Worm (Caenorhabditis elegans): ENCODE results near the gene F44E2.4.
A peak's percentile ranks its signal among the peaks of the same experiment; 100 is the strongest.

F44E2.4 gene

ce11 chrIII:8845114-8845513 is 6.9 kb upstream of the F44E2.4 start, which contains the start of gene F44E2.6:
F44E2.6 (minus strand) TSS chrIII:8845214.
- TF ChIP-seq ztf-26 (tag; optimal IDR thresholded peaks at IDR 0.05) (no peak), fkh-3 (tag; optimal IDR thresholded peaks at IDR 0.05) (no peak), F33H1.4 (GFP tag; IDR thresholded peaks at IDR 0.05) (no peak), D2030.7 (GFP tag; IDR thresholded peaks at IDR 0.05) (no peak), bed-2 (GFP tag; IDR thresholded peaks at IDR 0.05) (no peak), ceh-27 (GFP tag; optimal IDR thresholded peaks at IDR 0.05) (no peak)

- TF ChIP-seq ZK185.1 (tag; optimal IDR thresholded peaks at IDR 0.05; ENCODE audit: poor library complexity, severe bottlenecking) (no peak), snpc-1.3 (tag; optimal IDR thresholded peaks at IDR 0.05; ENCODE audit: insufficient read depth) (no peak), B0261.1 (tag; optimal IDR thresholded peaks at IDR 0.05) (no peak), madf-3 (GFP tag; IDR thresholded peaks at IDR 0.05) (no peak), aptf-2 (GFP tag; conservative IDR thresholded peaks at IDR 0.05) (no peak), hrde-1 (tag; optimal IDR thresholded peaks at IDR 0.05; ENCODE audit: borderline replicate concordance) (no peak), ets-4 (GFP tag; optimal IDR thresholded peaks at IDR 0.05) (no peak), lsl-1 (GFP tag; optimal IDR thresholded peaks at IDR 0.05) (no peak), hmg-1.2 (GFP tag; IDR thresholded peaks at IDR 0.05) (no peak), mxl-1 (tag; optimal IDR thresholded peaks at IDR 0.05) (no peak), dpl-1 (GFP tag; optimal IDR thresholded peaks at IDR 0.05) (no peak), ceh-91 (GFP tag; IDR thresholded peaks at IDR 0.05) (no peak), rpc-1 (optimal IDR thresholded peaks at IDR 0.05) (no peak), rpc-1 (tag; optimal IDR thresholded peaks at IDR 0.05) (no peak), cebp-1 (GFP tag; IDR thresholded peaks at IDR 0.05) (no peak), cebp-1 (tag; optimal IDR thresholded peaks at IDR 0.05) (no peak), mes-4 (tag; optimal IDR thresholded peaks at IDR 0.05) (no peak), B0336.3 (GFP tag; IDR thresholded peaks at IDR 0.05) (no peak)
Observed at ce11 chrIII:8844137-8844536, 5.9 kb upstream of the F44E2.4 start.

- no peak for TF ChIP-seq hsf-1 (GFP tag; IDR thresholded peaks at IDR 0.05)
- no peak for TF ChIP-seq nhr-90 (tag; optimal IDR thresholded peaks at IDR 0.05)
- TF ChIP-seq fkh-3 (tag; optimal IDR thresholded peaks at IDR 0.05): no peak
- no peak for TF ChIP-seq nhr-80 (tag; optimal IDR thresholded peaks at IDR 0.05)
Observed at ce11 chrIII:8839813-8840212, 1.6 kb upstream of the F44E2.4 start.

ce11 chrIII:8831059-8831750 is 7.0 kb downstream of the F44E2.4 start, which contains the start of gene F44E2.10:
F44E2.10 (minus strand) TSS chrIII:8831109.
- TF ChIP-seq Y79H2A.3 (GFP tag; conservative IDR thresholded peaks at IDR 0.05): no peak
- TF ChIP-seq F49E8.2 (tag; optimal IDR thresholded peaks at IDR 0.05; ENCODE audit: insufficient read depth): no peak
- TF ChIP-seq cebp-1 (GFP tag; IDR thresholded peaks at IDR 0.05): no peak
- no peak for TF ChIP-seq cebp-1 (tag; optimal IDR thresholded peaks at IDR 0.05)
- no peak for TF ChIP-seq Y53F4B.3 (GFP tag; IDR thresholded peaks at IDR 0.05)
- TF ChIP-seq die-1 (tag; optimal IDR thresholded peaks at IDR 0.05): no peak
- TF ChIP-seq xnd-1 (tag; optimal IDR thresholded peaks at IDR 0.05): peak; percentile 67
- TF ChIP-seq him-1 (tag; optimal IDR thresholded peaks at IDR 0.05): no peak
- peak; percentile 72 for TF ChIP-seq madf-6 (GFP tag; IDR thresholded peaks at IDR 0.05)
- TF ChIP-seq akir-1 (GFP tag; optimal IDR thresholded peaks at IDR 0.05): no peak
- peak; percentile 88 for TF ChIP-seq lsl-1 (GFP tag; optimal IDR thresholded peaks at IDR 0.05)
- no peak for TF ChIP-seq C06A6.2 (GFP tag; conservative IDR thresholded peaks at IDR 0.05)
- no peak for TF ChIP-seq ztf-22 (GFP tag; optimal IDR thresholded peaks at IDR 0.05)
- TF ChIP-seq B0019.2 (GFP tag; conservative IDR thresholded peaks at IDR 0.05): no peak
- peak; percentile 46 for TF ChIP-seq madf-8 (GFP tag; conservative IDR thresholded peaks at IDR 0.05)
- no peak for TF ChIP-seq attf-3 (GFP tag; conservative IDR thresholded peaks at IDR 0.05)
- TF ChIP-seq mcd-1 (GFP tag; IDR thresholded peaks at IDR 0.05): no peak
- TF ChIP-seq egl-44 (GFP tag; IDR thresholded peaks at IDR 0.05): no peak
- TF ChIP-seq aptf-2 (GFP tag; conservative IDR thresholded peaks at IDR 0.05): no peak
- peak; percentile 23 for TF ChIP-seq dpl-1 (GFP tag; optimal IDR thresholded peaks at IDR 0.05)
- TF ChIP-seq zim-3 (tag; optimal IDR thresholded peaks at IDR 0.05): no peak
- TF ChIP-seq Y56A3A.18 (GFP tag; IDR thresholded peaks at IDR 0.05): no peak
